Worm (Caenorhabditis elegans) whole organism, L1 larva: ENCODE results near the gene sex-1.

Source experiments
- C04F5.9 ChIP-seq: sonication (generic microtip); optimal IDR thresholded peaks from 2 replicates; lab custom pipeline; 2016; ENCODE audit warnings: missing genetic modification characterization, missing compliant biosample characterization
- C16A3.4 ChIP-seq: fragments of 150-350 bp; optimal IDR thresholded peaks from 2 replicates; lab custom pipeline; 2014; ENCODE audit warnings: missing biosample characterization, missing genetic modification characterization
- F16B12.6 ChIP-seq: fragments of 150-350 bp; optimal IDR thresholded peaks from 2 replicates; lab custom pipeline; 2014; ENCODE audit warnings: missing biosample characterization, missing genetic modification characterization
- aha-1 ChIP-seq: fragments of 150-350 bp; optimal IDR thresholded peaks from 2 replicates; lab custom pipeline; 2014; ENCODE audit warnings: missing biosample characterization, missing genetic modification characterization
- alr-1 ChIP-seq: fragments of 200-800 bp; sonication (Bioruptor generic); optimal IDR thresholded peaks from 2 replicates; lab custom pipeline; 2018; ENCODE audit warnings: borderline replicate concordance, mild to moderate bottlenecking, missing genetic modification characterization, missing compliant biosample characterization
- ceh-8 ChIP-seq: fragments of 200-800 bp; sonication (Bioruptor generic); optimal IDR thresholded peaks from 2 replicates; lab custom pipeline; 2018; ENCODE audit warnings: mild to moderate bottlenecking, missing genetic modification characterization, moderate library complexity, missing compliant biosample characterization
- ceh-82 ChIP-seq, 3 experiments: fragments of 150-350 bp in 1 of 3; sonication (generic microtip) in 2 of 3; optimal IDR thresholded peaks; 2 replicates each; lab custom pipeline; 2014 to 2017; ENCODE audit warnings: missing biosample characterization in 3 of 3, missing genetic modification characterization in 3 of 3
- ceh-88 ChIP-seq: fragments of 200-800 bp; sonication (Bioruptor generic); IDR thresholded peaks from 2 replicates; pipeline ENCODE4 v1.3.6; 2022; ENCODE audit warnings: missing genetic modification characterization, missing compliant biosample characterization
- ceh-90 ChIP-seq: sonication (generic microtip); optimal IDR thresholded peaks from 2 replicates; lab custom pipeline; 2016; ENCODE audit warnings: missing genetic modification characterization, missing compliant biosample characterization
- ces-1 ChIP-seq: fragments of 150-350 bp; optimal IDR thresholded peaks from 2 replicates; lab custom pipeline; 2014; ENCODE audit warnings: missing biosample characterization, missing genetic modification reagents, missing genetic modification characterization
- dsc-1 ChIP-seq: sonication (generic microtip); optimal IDR thresholded peaks from 2 replicates; lab custom pipeline; 2016; ENCODE audit warnings: mild to moderate bottlenecking, missing genetic modification characterization, missing compliant biosample characterization
- egl-13 ChIP-seq: sonication (generic microtip); optimal IDR thresholded peaks from 2 replicates; lab custom pipeline; 2016; ENCODE audit warnings: missing genotype, missing genetic modification reagents, missing genetic modification characterization, missing compliant biosample characterization
- egl-27 ChIP-seq, 2 experiments: fragments of 150-350 bp in 1 of 2; sonication (generic microtip); optimal IDR thresholded peaks; 3 replicates each; lab custom pipeline; 2017 to 2018; ENCODE audit warnings: missing biosample characterization in 2 of 2, missing genetic modification characterization in 2 of 2, missing genetic modification reagents in 2 of 2
- elt-2 ChIP-seq: sonication (generic microtip); optimal IDR thresholded peaks from 2 replicates; lab custom pipeline; 2016; ENCODE audit warnings: missing genetic modification characterization, mild to moderate bottlenecking, inconsistent platforms, missing compliant biosample characterization, missing genetic modification reagents
- elt-3 ChIP-seq, 6 experiments: fragments of 150-350 bp in 1 of 6; sonication (generic microtip); optimal IDR thresholded peaks; 2 replicates each; lab custom pipeline; 2017 to 2018; ENCODE audit warnings: missing biosample characterization in 6 of 6, missing genetic modification characterization in 6 of 6, inconsistent platforms in 1 of 6
- fkh-8 ChIP-seq: sonication (generic microtip); optimal IDR thresholded peaks from 2 replicates; lab custom pipeline; 2016; ENCODE audit warnings: mild to moderate bottlenecking, missing genetic modification characterization, missing compliant biosample characterization
- hlh-4 ChIP-seq: sonication (generic microtip); optimal IDR thresholded peaks from 2 replicates; lab custom pipeline; 2016; ENCODE audit warnings: mild to moderate bottlenecking, missing genetic modification characterization, missing compliant biosample characterization
- lin-14 ChIP-seq: fragments of 200-800 bp; sonication (Bioruptor generic); optimal IDR thresholded peaks from 2 replicates; lab custom pipeline; 2018; ENCODE audit warnings: mild to moderate bottlenecking, missing genetic modification characterization, moderate library complexity, missing compliant biosample characterization
- lin-35 ChIP-seq, 2 experiments: fragments of 150-350 bp; optimal IDR thresholded peaks; 2 replicates each; lab custom pipeline; 2014; ENCODE audit warnings: missing biosample characterization in 2 of 2, missing genetic modification characterization in 2 of 2, missing genetic modification reagents in 2 of 2
- lin-39 ChIP-seq: fragments of 150-350 bp; optimal IDR thresholded peaks from 2 replicates; lab custom pipeline; 2014; ENCODE audit warnings: missing biosample characterization, missing genetic modification reagents, missing genetic modification characterization
- lir-3 ChIP-seq: sonication (generic microtip); optimal IDR thresholded peaks from 2 replicates; lab custom pipeline; 2016; ENCODE audit warnings: mild to moderate bottlenecking, missing genetic modification characterization, moderate library complexity, missing compliant biosample characterization; ENCODE audit not compliant: poor library complexity
- mab-9 ChIP-seq: fragments of 200-800 bp; sonication (Bioruptor generic); IDR thresholded peaks from 2 replicates; pipeline ENCODE4 v1.3.6; 2022; ENCODE audit warnings: missing genetic modification reagents, missing genetic modification characterization, missing compliant biosample characterization
- mdl-1 ChIP-seq, 2 experiments: fragments of 150-350 bp; optimal IDR thresholded peaks; 2 replicates each; lab custom pipeline; 2014 to 2017; ENCODE audit warnings: missing biosample characterization in 2 of 2, missing genetic modification characterization in 2 of 2, inconsistent platforms in 1 of 2
- mef-2 ChIP-seq: fragments of 150-350 bp; optimal IDR thresholded peaks from 2 replicates; lab custom pipeline; 2014; ENCODE audit warnings: missing biosample characterization, missing genetic modification characterization
- mep-1 ChIP-seq: fragments of 150-350 bp; optimal IDR thresholded peaks from 2 replicates; lab custom pipeline; 2014; ENCODE audit warnings: missing biosample characterization, missing genetic modification characterization
- nhr-12 ChIP-seq: sonication (generic microtip); optimal IDR thresholded peaks from 2 replicates; lab custom pipeline; 2017; ENCODE audit warnings: missing biosample characterization, missing genetic modification characterization
- nhr-20 ChIP-seq: sonication (generic microtip); optimal IDR thresholded peaks from 2 replicates; lab custom pipeline; 2016; ENCODE audit warnings: mild to moderate bottlenecking, missing genetic modification characterization, missing compliant biosample characterization
- nhr-28 ChIP-seq: fragments of 150-350 bp; optimal IDR thresholded peaks from 2 replicates; lab custom pipeline; 2014; ENCODE audit warnings: missing biosample characterization, missing genetic modification characterization
- nhr-71 ChIP-seq: sonication (generic microtip); optimal IDR thresholded peaks from 2 replicates; lab custom pipeline; 2016; ENCODE audit warnings: mild to moderate bottlenecking, missing genetic modification characterization, moderate library complexity, missing compliant biosample characterization
- nhr-76 ChIP-seq: sonication (generic microtip); optimal IDR thresholded peaks from 2 replicates; lab custom pipeline; 2017; ENCODE audit warnings: missing biosample characterization, missing genetic modification characterization
- nhr-77 ChIP-seq: fragments of 150-350 bp; optimal IDR thresholded peaks from 2 replicates; lab custom pipeline; 2014; ENCODE audit warnings: missing biosample characterization, missing genetic modification characterization
- nhr-84 ChIP-seq: sonication (generic microtip); optimal IDR thresholded peaks from 2 replicates; lab custom pipeline; 2017; ENCODE audit warnings: missing biosample characterization, missing genetic modification characterization
- nhr-85 ChIP-seq: sonication (generic microtip); peaks from one replicate; lab custom pipeline; 2016; ENCODE audit warnings: missing genetic modification characterization, inconsistent platforms, missing compliant biosample characterization
- pqm-1 ChIP-seq: sonication (generic microtip); optimal IDR thresholded peaks from 3 replicates; lab custom pipeline; 2017; ENCODE audit warnings: missing biosample characterization, missing genetic modification characterization
- rnt-1 ChIP-seq: sonication (generic microtip); optimal IDR thresholded peaks from 2 replicates; lab custom pipeline; 2016; ENCODE audit warnings: mild to moderate bottlenecking, missing genetic modification characterization, moderate library complexity, missing compliant biosample characterization
- snu-23 ChIP-seq: sonication (generic microtip); optimal IDR thresholded peaks from 2 replicates; lab custom pipeline; 2016; ENCODE audit warnings: missing genetic modification characterization, missing compliant biosample characterization
- sox-4 ChIP-seq: sonication (generic microtip); optimal IDR thresholded peaks from 2 replicates; lab custom pipeline; 2016; ENCODE audit warnings: missing genetic modification characterization, missing compliant biosample characterization
- sptf-1 ChIP-seq: fragments of 150-350 bp; optimal IDR thresholded peaks from 2 replicates; lab custom pipeline; 2014; ENCODE audit warnings: missing biosample characterization, missing genetic modification characterization
- swsn-7 ChIP-seq: sonication (generic microtip); optimal IDR thresholded peaks from 2 replicates; lab custom pipeline; 2016; ENCODE audit warnings: missing genetic modification characterization, missing compliant biosample characterization
- unc-86 ChIP-seq: sonication (generic microtip); optimal IDR thresholded peaks from 2 replicates; lab custom pipeline; 2016; ENCODE audit warnings: missing genetic modification characterization, missing compliant biosample characterization
- unc-98 ChIP-seq: fragments of 200-800 bp; sonication (Bioruptor generic); IDR thresholded peaks from 2 replicates; pipeline ENCODE4 v1.3.6; 2022; ENCODE audit warnings: missing genetic modification characterization, missing compliant biosample characterization
- vab-15 ChIP-seq: sonication (generic microtip); optimal IDR thresholded peaks from 2 replicates; lab custom pipeline; 2017; ENCODE audit warnings: missing genotype, mild to moderate bottlenecking, missing genetic modification characterization, missing compliant biosample characterization
- xbp-1 ChIP-seq: sonication (generic microtip); optimal IDR thresholded peaks from 2 replicates; lab custom pipeline; 2016; ENCODE audit warnings: missing genetic modification characterization, missing compliant biosample characterization
- ztf-11 ChIP-seq, 2 experiments: sonication (generic microtip); optimal IDR thresholded peaks; 2 replicates each; lab custom pipeline; 2016 to 2017; ENCODE audit warnings: missing genetic modification characterization in 2 of 2, missing biosample characterization in 1 of 2, missing compliant biosample characterization in 1 of 2

The sex-1 gene

ce11 chrX:10167005-10167404, 38.2 kb downstream of the sex-1 start, which contains the start of gene rnp-9:
TSS of gene rnp-9 (plus strand) at chrX:10167305.
- TF ChIP-seq dsc-1: peak; percentile 35
- TF ChIP-seq elt-2 (tag; lab: Kevin White, UChicago): no peak
- TF ChIP-seq, all 84 proteins: peak for 1

ce11 chrX:10163212-10163611, 42.0 kb downstream of the sex-1 start:
- no peak for TF ChIP-seq C04F5.9 (tag; lab: Kevin White, UChicago)
- TF ChIP-seq pqm-1 (tag; lab: Kevin White, UChicago): no peak
- peak; percentile 33 for TF ChIP-seq lin-14 (GFP tag; lab: Kevin White, UChicago)
- peak; percentile 78 for TF ChIP-seq ceh-8

DNA sequence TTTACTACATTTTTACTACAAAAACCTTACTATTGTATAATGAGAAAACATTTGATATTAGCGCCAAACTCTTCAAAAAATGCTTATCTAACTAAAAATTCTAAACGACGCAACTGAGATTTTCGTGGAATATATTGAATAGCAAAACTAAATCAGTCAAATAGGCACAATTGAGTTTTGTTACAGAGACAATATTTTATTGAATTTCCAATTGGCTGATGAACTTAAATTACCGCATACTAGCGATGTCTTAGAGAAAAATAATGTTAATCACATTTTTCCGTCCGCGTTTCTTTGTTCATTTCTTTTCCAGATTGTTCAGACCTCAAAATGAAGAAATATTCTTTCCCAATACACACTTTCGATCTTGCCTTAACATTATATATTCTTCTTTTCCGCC, 42.7 kb downstream of the sex-1 start:
- TF ChIP-seq nhr-71 (tag; lab: Kevin White, UChicago): no peak
- TF ChIP-seq ceh-90 (tag; lab: Kevin White, UChicago): no peak
- no peak for TF ChIP-seq mab-9 (GFP tag; lab: Robert Waterston, UW)
- TF ChIP-seq nhr-20: no peak
- TF ChIP-seq unc-86 (tag; lab: Kevin White, UChicago): no peak
- TF ChIP-seq vab-15: no peak
- no peak for TF ChIP-seq ceh-88 (GFP tag; lab: Robert Waterston, UW)
- TF ChIP-seq mep-1: no peak
- TF ChIP-seq hlh-4 (tag; lab: Kevin White, UChicago): no peak
- no peak for TF ChIP-seq ces-1 (GFP tag; lab: Kevin White, UChicago)
- no peak for TF ChIP-seq alr-1 (tag; lab: Kevin White, UChicago)
- no peak for TF ChIP-seq snu-23 (GFP tag; lab: Kevin White, UChicago)
- TF ChIP-seq nhr-76 (tag; lab: Kevin White, UChicago): no peak
- TF ChIP-seq swsn-7 (tag; lab: Kevin White, UChicago): no peak
- no peak for TF ChIP-seq lir-3

DNA sequence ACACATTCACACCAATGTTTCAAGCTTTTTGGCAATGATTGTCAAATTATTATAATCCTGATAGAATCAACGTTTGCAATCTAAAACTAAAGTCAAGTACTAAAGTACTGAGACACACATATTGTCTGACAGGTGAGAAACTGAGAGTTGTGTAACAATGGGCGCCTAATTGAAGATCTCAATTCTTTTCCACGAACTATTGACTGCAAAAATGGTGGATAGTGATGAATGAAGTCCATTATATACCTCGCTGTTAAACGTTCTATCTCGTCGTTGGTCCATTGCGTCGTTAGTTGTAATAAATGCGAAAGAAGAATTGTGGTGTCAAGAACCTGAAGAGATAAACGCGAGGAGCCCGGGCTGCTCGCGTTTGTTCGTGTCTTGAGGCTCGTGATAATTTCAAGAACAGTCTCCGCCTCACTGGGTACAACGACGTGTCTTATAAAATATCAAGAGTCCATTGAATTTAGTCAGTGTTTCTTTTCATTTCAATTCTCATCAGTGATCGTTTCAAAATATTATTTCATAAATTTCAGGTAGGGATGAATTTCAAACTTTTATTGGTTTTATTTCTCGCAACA, 45.0 kb downstream of the sex-1 start, which contains the start of gene F09B9.4:
Gene F09B9.4, plus strand, starts transcription at position 531 of the 581 bp plus-strand sequence.
- TF ChIP-seq aha-1 (tag; lab: Kevin White, UChicago): no peak
- no peak for TF ChIP-seq xbp-1 (tag; lab: Kevin White, UChicago)
- no peak for TF ChIP-seq snu-23 (GFP tag; lab: Kevin White, UChicago)
- peak; percentile 23 for TF ChIP-seq nhr-71 (tag; lab: Kevin White, UChicago)
- TF ChIP-seq F16B12.6: no peak
- peak; percentile 10 for TF ChIP-seq lin-39 (tag; lab: Kevin White, UChicago)
- no peak for TF ChIP-seq ces-1 (GFP tag; lab: Kevin White, UChicago)
- TF ChIP-seq mdl-1 (tag; optimal IDR thresholded peaks at IDR 0.05; lab: Kevin White, UChicago): no peak
- TF ChIP-seq egl-13: no peak
- no peak for TF ChIP-seq nhr-84 (tag; lab: Kevin White, UChicago)
- TF ChIP-seq rnt-1 (tag; lab: Kevin White, UChicago): peak; percentile 65
- TF ChIP-seq alr-1 (tag; lab: Kevin White, UChicago): no peak
- no peak for TF ChIP-seq fkh-8
- peak; percentile 59 for TF ChIP-seq lin-14 (GFP tag; lab: Kevin White, UChicago)
- no peak for TF ChIP-seq egl-27 (tag; optimal IDR thresholded peaks at IDR 0.05; lab: Kevin White, UChicago)
- TF ChIP-seq unc-98 (GFP tag; lab: Robert Waterston, UW): no peak
- TF ChIP-seq ztf-11 (tag; optimal IDR thresholded peaks at IDR 0.05; lab: Kevin White, UChicago): no peak

DNA sequence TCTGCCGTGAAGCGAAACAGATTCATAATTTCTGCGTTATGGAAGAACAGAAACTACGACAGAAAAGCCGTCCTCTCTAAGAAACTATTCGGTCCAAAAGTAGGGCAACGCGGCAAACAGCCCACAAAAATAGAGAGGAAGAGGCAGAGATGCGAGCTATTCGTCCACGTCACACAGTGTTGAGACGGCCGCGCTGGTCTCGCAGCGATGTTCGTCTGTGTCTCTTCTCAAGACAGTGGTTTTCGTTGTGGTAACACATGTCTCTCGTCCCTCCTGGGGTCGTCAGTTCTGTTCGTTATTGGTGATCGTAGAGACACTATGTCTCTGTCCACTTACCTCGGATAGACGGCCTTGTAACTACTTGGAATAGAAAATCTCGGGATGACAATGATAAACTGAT, 46.5 kb downstream of the sex-1 start, which contains the start of gene erd-2.1:
Gene erd-2.1, minus strand, starts transcription at position 114 of the 400 bp plus-strand sequence.
- peak; percentile 78 for TF ChIP-seq nhr-71 (tag; lab: Kevin White, UChicago)
- TF ChIP-seq mef-2 (tag; lab: Kevin White, UChicago): peak; percentile 7
- TF ChIP-seq mep-1: peak; percentile 80
- TF ChIP-seq sptf-1 (tag; lab: Kevin White, UChicago): no peak
- peak in 1 of 2 experiments; percentile 42 for TF ChIP-seq egl-27 (tag; optimal IDR thresholded peaks at IDR 0.05; lab: Kevin White, UChicago)
- peak; percentile 83 for TF ChIP-seq nhr-85 (tag; lab: Kevin White, UChicago)
- TF ChIP-seq lin-35 (GFP tag; optimal IDR thresholded peaks at IDR 0.05; lab: Kevin White, UChicago): peak; percentile 37 to 69
- TF ChIP-seq vab-15: peak; percentile 37
- no peak for TF ChIP-seq nhr-28
- peak; percentile 40 for TF ChIP-seq dsc-1
- peak; percentile 59 for TF ChIP-seq C16A3.4
- TF ChIP-seq lir-3: no peak
- TF ChIP-seq nhr-77 (tag; lab: Kevin White, UChicago): peak; percentile 28
- TF ChIP-seq ceh-82 (tag; optimal IDR thresholded peaks at IDR 0.05; lab: Kevin White, UChicago): peak in 2 of 3 experiments; percentile 33 to 66
- TF ChIP-seq sox-4 (tag; lab: Kevin White, UChicago): no peak
- peak in 2 of 6 experiments; percentile 31 to 60 for TF ChIP-seq elt-3 (tag; optimal IDR thresholded peaks at IDR 0.05; lab: Kevin White, UChicago)
- no peak for TF ChIP-seq nhr-12 (tag; lab: Kevin White, UChicago)
